Worm (Caenorhabditis elegans): ENCODE data around the gene gcy-33.

- no peak for TF ChIP-seq mep-1 (tag; optimal IDR thresholded peaks at IDR 0.05)
- TF ChIP-seq pha-4 (tag; optimal IDR thresholded peaks at IDR 0.05): no peak
- no peak for TF ChIP-seq lsy-2 (tag; optimal IDR thresholded peaks at IDR 0.05)
- no peak for TF ChIP-seq unc-62 (GFP tag; optimal IDR thresholded peaks at IDR 0.05)
- TF ChIP-seq M03D4.4 (tag; optimal IDR thresholded peaks at IDR 0.05): no peak
Measured at ce11 chrV:12047735-12048134, 46.1 kb upstream of the gcy-33 start.

All from whole organism, mixed stage, embryonic.